Worm (Caenorhabditis elegans): ENCODE results near the gene gfi-1.

- TF ChIP-seq dao-5 (tag; optimal IDR thresholded peaks at IDR 0.05) (no peak), him-1 (tag; optimal IDR thresholded peaks at IDR 0.05) (no peak), W03F9.2 (tag; optimal IDR thresholded peaks at IDR 0.05) (no peak)
Measured at ce11 chrV:6389634-6390033, 10.1 kb downstream of the gfi-1 start, which contains the start of gene F57F4.2.
